Fruit fly (Drosophila melanogaster): ENCODE measurements around the gene sip2.
A peak's percentile ranks its signal among the peaks of the same experiment; 100 is the strongest.

sip2 gene

dm6 chr2L:6919203-6919849 is 44.5 kb downstream of the sip2 start:
- TF ChIP-seq CG8478 (optimal IDR thresholded peaks at IDR 0.05) (no peak), CTCF (optimal IDR thresholded peaks at IDR 0.05) (no peak)

dm6 chr2L:6918517-6919202 is 45.2 kb downstream of the sip2 start, which contains the start of gene nop5:
TSS of gene nop5 (minus strand) at chr2L:6918743.
- peak in 1 of 2 experiments; percentile 24 for TF ChIP-seq CTCF (optimal IDR thresholded peaks at IDR 0.05)
- TF ChIP-seq CG8478 (optimal IDR thresholded peaks at IDR 0.05), result no peak

dm6 chr2L:6916345-6916744 is 47.5 kb downstream of the sip2 start, which contains the start of gene CG32829:
TSS of gene CG32829 (minus strand) at chr2L:6916445.
- TF ChIP-seq CTCF (optimal IDR thresholded peaks at IDR 0.05), result no peak
- TF ChIP-seq CG8478 (optimal IDR thresholded peaks at IDR 0.05), result no peak

dm6 chr2L:6913964-6914363 is 49.9 kb downstream of the sip2 start, which contains the start of gene Wee1:
TSS of gene Wee1 (minus strand) at chr2L:6914138.
- TF ChIP-seq CG8478 (optimal IDR thresholded peaks at IDR 0.05) (no peak), CTCF (optimal IDR thresholded peaks at IDR 0.05) (peak in 1 of 2 experiments; percentile 17)

Data from S2 (cell line).